Worm (Caenorhabditis elegans) whole organism, mixed stage, embryonic: ENCODE results near the gene txdc-17.

Experiments used
- M03D4.4 ChIP-seq: sonication (generic microtip); optimal IDR thresholded peaks from 2 replicates; lab custom pipeline; 2017; ENCODE audit warnings: mild to moderate bottlenecking, missing genetic modification characterization, missing compliant biosample characterization
- bed-3 ChIP-seq: fragments of 200-800 bp; sonication (Bioruptor generic); optimal IDR thresholded peaks from 3 replicates; lab custom pipeline; 2018; ENCODE audit warnings: mild to moderate bottlenecking, missing genetic modification characterization, moderate library complexity, missing compliant biosample characterization
- blmp-1 ChIP-seq: fragments of 150-350 bp; optimal IDR thresholded peaks from 2 replicates; lab custom pipeline; 2014; ENCODE audit warnings: missing biosample characterization, missing genetic modification characterization
- ceh-39 ChIP-seq: fragments of 150-350 bp; optimal IDR thresholded peaks from 2 replicates; lab custom pipeline; 2014; ENCODE audit warnings: missing biosample characterization, missing genetic modification characterization
- ceh-43 ChIP-seq: fragments of 200-800 bp; sonication (Bioruptor generic); optimal IDR thresholded peaks from 2 replicates; lab custom pipeline; 2018; ENCODE audit warnings: mild to moderate bottlenecking, missing genetic modification characterization, moderate library complexity, missing compliant biosample characterization
- ceh-83 ChIP-seq: fragments of 200-800 bp; sonication (Bioruptor generic); optimal IDR thresholded peaks from 2 replicates; lab custom pipeline; 2018; ENCODE audit warnings: mild to moderate bottlenecking, missing genetic modification characterization, missing compliant biosample characterization
- ces-1 ChIP-seq: fragments of 150-350 bp; optimal IDR thresholded peaks from 2 replicates; lab custom pipeline; 2014; ENCODE audit warnings: missing biosample characterization, missing genetic modification reagents, missing genetic modification characterization
- cnd-1 ChIP-seq: fragments of 200-800 bp; sonication (Bioruptor generic); optimal IDR thresholded peaks from 2 replicates; lab custom pipeline; 2018; ENCODE audit warnings: mild to moderate bottlenecking, missing genetic modification characterization, missing compliant biosample characterization
- drap-1 ChIP-seq: fragments of 200-800 bp; sonication (Bioruptor generic); optimal IDR thresholded peaks from 3 replicates; lab custom pipeline; 2018; ENCODE audit warnings: mild to moderate bottlenecking, missing genetic modification characterization, missing compliant biosample characterization
- elt-3 ChIP-seq: fragments of 150-350 bp; optimal IDR thresholded peaks from 2 replicates; lab custom pipeline; 2014; ENCODE audit warnings: missing biosample characterization, missing genetic modification characterization
- ham-2 ChIP-seq: fragments of 200-800 bp; sonication (Bioruptor generic); optimal IDR thresholded peaks from 2 replicates; lab custom pipeline; 2018; ENCODE audit warnings: mild to moderate bottlenecking, missing genetic modification characterization, missing compliant biosample characterization
- hlh-1 ChIP-seq: fragments of 150-350 bp; optimal IDR thresholded peaks from 2 replicates; lab custom pipeline; 2014; ENCODE audit warnings: missing biosample characterization, missing genetic modification reagents, missing genetic modification characterization
- lin-13 ChIP-seq: fragments of 150-350 bp; optimal IDR thresholded peaks from 2 replicates; lab custom pipeline; 2014; ENCODE audit warnings: missing biosample characterization, missing genetic modification characterization
- lin-32 ChIP-seq: fragments of 200-800 bp; sonication (Bioruptor generic); optimal IDR thresholded peaks from 2 replicates; lab custom pipeline; 2018; ENCODE audit warnings: mild to moderate bottlenecking, missing genetic modification characterization, missing compliant biosample characterization
- lsy-2 ChIP-seq: fragments of 150-350 bp; optimal IDR thresholded peaks from 2 replicates; lab custom pipeline; 2014; ENCODE audit warnings: missing biosample characterization, missing genetic modification characterization
- mab-5 ChIP-seq: fragments of 150-350 bp; optimal IDR thresholded peaks from 2 replicates; lab custom pipeline; 2014; ENCODE audit warnings: missing biosample characterization, missing genetic modification characterization
- mep-1 ChIP-seq: fragments of 150-350 bp; optimal IDR thresholded peaks from 2 replicates; lab custom pipeline; 2017; ENCODE audit warnings: missing biosample characterization, missing genetic modification reagents, missing genetic modification characterization, inconsistent platforms
- mls-2 ChIP-seq: sonication (generic microtip); optimal IDR thresholded peaks from 2 replicates; lab custom pipeline; 2016; ENCODE audit warnings: mild to moderate bottlenecking, missing genetic modification characterization, moderate library complexity, missing compliant biosample characterization
- nhr-12 ChIP-seq: fragments of 150-350 bp; optimal IDR thresholded peaks from 2 replicates; lab custom pipeline; 2014; ENCODE audit warnings: missing biosample characterization, missing genetic modification characterization
- nhr-2 ChIP-seq: fragments of 150-350 bp; optimal IDR thresholded peaks from 2 replicates; lab custom pipeline; 2014; ENCODE audit warnings: missing biosample characterization, missing genetic modification characterization
- nhr-237 ChIP-seq: fragments of 150-350 bp; optimal IDR thresholded peaks from 2 replicates; lab custom pipeline; 2014; ENCODE audit warnings: missing biosample characterization, missing genetic modification characterization
- nhr-28 ChIP-seq: fragments of 150-350 bp; optimal IDR thresholded peaks from 2 replicates; lab custom pipeline; 2014; ENCODE audit warnings: missing biosample characterization, missing genetic modification characterization
- nhr-76 ChIP-seq: sonication (generic microtip); optimal IDR thresholded peaks from 2 replicates; lab custom pipeline; 2017; ENCODE audit warnings: missing biosample characterization, missing genetic modification characterization
- pha-4 ChIP-seq: fragments of 150-350 bp; optimal IDR thresholded peaks from 2 replicates; lab custom pipeline; 2018; ENCODE audit warnings: missing biosample characterization, missing genetic modification reagents, missing genetic modification characterization
- sem-2 ChIP-seq: fragments of 200-800 bp; sonication (Bioruptor generic); optimal IDR thresholded peaks from 2 replicates; lab custom pipeline; 2018; ENCODE audit warnings: mild to moderate bottlenecking, missing genetic modification characterization, missing compliant biosample characterization
- snpc-4 ChIP-seq: fragments of 150-350 bp; optimal IDR thresholded peaks from 2 replicates; lab custom pipeline; 2014; ENCODE audit warnings: missing biosample characterization, missing genetic modification characterization
- sptf-1 ChIP-seq: sonication (generic microtip); optimal IDR thresholded peaks from 2 replicates; lab custom pipeline; 2017; ENCODE audit warnings: mild to moderate bottlenecking, missing genetic modification characterization, moderate library complexity, missing compliant biosample characterization
- tbx-8 ChIP-seq: fragments of 200-800 bp; sonication (Bioruptor generic); optimal IDR thresholded peaks from 2 replicates; lab custom pipeline; 2018; ENCODE audit warnings: mild to moderate bottlenecking, missing genetic modification characterization, moderate library complexity, missing compliant biosample characterization
- unc-120 ChIP-seq: sonication (generic microtip); optimal IDR thresholded peaks from 2 replicates; lab custom pipeline; 2017; ENCODE audit warnings: missing genetic modification characterization, missing compliant biosample characterization; ENCODE audit not compliant: poor library complexity, severe bottlenecking
- unc-39 ChIP-seq: fragments of 150-350 bp; optimal IDR thresholded peaks from 2 replicates; lab custom pipeline; 2014; ENCODE audit warnings: missing biosample characterization, missing genetic modification characterization
- unc-62 ChIP-seq: fragments of 150-350 bp; optimal IDR thresholded peaks from 2 replicates; lab custom pipeline; 2014; ENCODE audit warnings: missing biosample characterization, missing genetic modification reagents, missing genetic modification characterization
- zip-8 ChIP-seq: fragments of 150-350 bp; optimal IDR thresholded peaks from 2 replicates; lab custom pipeline; 2014; ENCODE audit warnings: missing biosample characterization, missing genetic modification characterization
- ztf-11 ChIP-seq: fragments of 150-350 bp; optimal IDR thresholded peaks from 2 replicates; lab custom pipeline; 2014; ENCODE audit warnings: missing biosample characterization, missing genetic modification characterization

The txdc-17 gene

ce11 chrIII:2787979-2788491 is 46.4 kb upstream of the txdc-17 start, which contains the start of gene tbcc-1:
Gene tbcc-1 (plus strand): TSS chrIII:2788441.
- TF ChIP-seq cnd-1 (tag; lab: Kevin White, UChicago), result no peak
- TF ChIP-seq sptf-1 (tag; lab: Kevin White, UChicago), result no peak
- no peak for TF ChIP-seq unc-62 (GFP tag; lab: Kevin White, UChicago)
- no peak for TF ChIP-seq mep-1 (tag; lab: Kevin White, UChicago)
- TF ChIP-seq tbx-8 (GFP tag; lab: Kevin White, UChicago), result no peak
- no peak for TF ChIP-seq mab-5 (tag; lab: Kevin White, UChicago)
- TF ChIP-seq ces-1 (GFP tag; lab: Kevin White, UChicago), result no peak
- TF ChIP-seq ceh-43 (GFP tag; lab: Kevin White, UChicago), result no peak
- TF ChIP-seq sem-2, result no peak
- no peak for TF ChIP-seq M03D4.4 (tag; lab: Kevin White, UChicago)
- TF ChIP-seq lsy-2, result no peak
- TF ChIP-seq nhr-76 (tag; lab: Kevin White, UChicago), result no peak
- no peak for TF ChIP-seq nhr-237 (tag; lab: Kevin White, UChicago)
- TF ChIP-seq mls-2 (tag; lab: Kevin White, UChicago), result no peak
- no peak for TF ChIP-seq ceh-83 (GFP tag; lab: Kevin White, UChicago)
- TF ChIP-seq unc-39 (tag; lab: Kevin White, UChicago), result no peak
- TF ChIP-seq pha-4 (tag; lab: Kevin White, UChicago), result no peak
- TF ChIP-seq, all 35 proteins: peak for 0

- no peak for TF ChIP-seq nhr-2 (tag; lab: Kevin White, UChicago)
- TF ChIP-seq sem-2, result no peak
- TF ChIP-seq unc-62 (GFP tag; lab: Kevin White, UChicago), result no peak
- TF ChIP-seq M03D4.4 (tag; lab: Kevin White, UChicago), result no peak
- TF ChIP-seq pha-4 (tag; lab: Kevin White, UChicago), result no peak
- no peak for TF ChIP-seq hlh-1 (tag; lab: Kevin White, UChicago)
- TF ChIP-seq mab-5 (tag; lab: Kevin White, UChicago), result no peak
- TF ChIP-seq cnd-1 (tag; lab: Kevin White, UChicago), result no peak
- TF ChIP-seq drap-1 (GFP tag; lab: Kevin White, UChicago), result no peak
- no peak for TF ChIP-seq zip-8
These were observed 40.4 kb upstream of the txdc-17 start for ce11 chrIII:2794057-2794456.

- TF ChIP-seq drap-1 (GFP tag; lab: Kevin White, UChicago), result no peak
These were observed 38.9 kb upstream of the txdc-17 start for ce11 chrIII:2795442-2796023.

ce11 chrIII:2800743-2801142 is 33.7 kb upstream of the txdc-17 start:
- TF ChIP-seq blmp-1 (tag; lab: Kevin White, UChicago), result no peak
- TF ChIP-seq snpc-4 (tag; lab: Kevin White, UChicago), result no peak
- TF ChIP-seq zip-8, result peak; percentile 93

- TF ChIP-seq tbx-8 (GFP tag; lab: Kevin White, UChicago) (no peak), unc-120 (no peak), mls-2 (tag; lab: Kevin White, UChicago) (no peak)
- TF ChIP-seq, all 35 proteins: peak for 0
These were observed 32.5 kb upstream of the txdc-17 start, which contains the start of the genes twk-45 and Y71H2AM.25 for ce11 chrIII:2801800-2802515. Gene twk-45 (minus strand): TSS chrIII:2801900. Gene Y71H2AM.25 (plus strand): TSS chrIII:2802465.

- TF ChIP-seq nhr-12 (tag; lab: Kevin White, UChicago) (no peak), unc-62 (GFP tag; lab: Kevin White, UChicago) (peak; percentile 17), nhr-28 (tag; lab: Kevin White, UChicago) (no peak), nhr-2 (tag; lab: Kevin White, UChicago) (peak; percentile 49), nhr-76 (tag; lab: Kevin White, UChicago) (no peak), lsy-2 (no peak), ham-2 (GFP tag; lab: Kevin White, UChicago) (no peak), pha-4 (tag; lab: Kevin White, UChicago) (peak; percentile 34), snpc-4 (tag; lab: Kevin White, UChicago) (no peak), ces-1 (GFP tag; lab: Kevin White, UChicago) (no peak), hlh-1 (tag; lab: Kevin White, UChicago) (no peak), M03D4.4 (tag; lab: Kevin White, UChicago) (no peak), unc-120 (no peak), ztf-11 (no peak), mab-5 (tag; lab: Kevin White, UChicago) (no peak), drap-1 (GFP tag; lab: Kevin White, UChicago) (no peak), nhr-237 (tag; lab: Kevin White, UChicago) (no peak), lin-13 (tag; lab: Kevin White, UChicago) (no peak), zip-8 (no peak), bed-3 (GFP tag; lab: Kevin White, UChicago) (no peak), ceh-43 (GFP tag; lab: Kevin White, UChicago) (no peak), elt-3 (no peak), sptf-1 (tag; lab: Kevin White, UChicago) (no peak), ceh-39 (tag; lab: Kevin White, UChicago) (no peak), ceh-83 (GFP tag; lab: Kevin White, UChicago) (no peak), lin-32 (GFP tag; lab: Kevin White, UChicago) (no peak)
These were observed 30.0 kb upstream of the txdc-17 start for ce11 chrIII:2804461-2804860.
